Worm (Caenorhabditis elegans) whole organism, L1 larva: Measurements from ENCODE around the gene clpr-2.

ENCODE experiments used
- C04F5.9 ChIP-seq: sonication (generic microtip); optimal IDR thresholded peaks from 2 replicates; lab custom pipeline; 2016; ENCODE audit warnings: missing genetic modification characterization, missing compliant biosample characterization
- F16B12.6 ChIP-seq: fragments of 150-350 bp; optimal IDR thresholded peaks from 2 replicates; lab custom pipeline; 2014; ENCODE audit warnings: missing biosample characterization, missing genetic modification characterization
- Y116A8C.19 ChIP-seq: sonication (generic microtip); optimal IDR thresholded peaks from 2 replicates; lab custom pipeline; 2016; ENCODE audit warnings: missing compliant biosample characterization, missing genetic modification characterization, borderline replicate concordance
- aha-1 ChIP-seq: fragments of 150-350 bp; optimal IDR thresholded peaks from 2 replicates; lab custom pipeline; 2014; ENCODE audit warnings: missing biosample characterization, missing genetic modification characterization
- alr-1 ChIP-seq: fragments of 200-800 bp; sonication (Bioruptor generic); optimal IDR thresholded peaks from 2 replicates; lab custom pipeline; 2018; ENCODE audit warnings: borderline replicate concordance, mild to moderate bottlenecking, missing genetic modification characterization, missing compliant biosample characterization
- ama-1 ChIP-seq: fragments of 150-350 bp; optimal IDR thresholded peaks from 2 replicates; lab custom pipeline; 2014
- ceh-63 ChIP-seq: fragments of 200-800 bp; sonication (Bioruptor generic); optimal IDR thresholded peaks from 2 replicates; lab custom pipeline; 2018; ENCODE audit warnings: mild to moderate bottlenecking, missing genetic modification characterization, missing compliant biosample characterization
- ceh-8 ChIP-seq: fragments of 200-800 bp; sonication (Bioruptor generic); optimal IDR thresholded peaks from 2 replicates; lab custom pipeline; 2018; ENCODE audit warnings: mild to moderate bottlenecking, missing genetic modification characterization, moderate library complexity, missing compliant biosample characterization
- ceh-82 ChIP-seq, 3 experiments: fragments of 150-350 bp in 1 of 3; sonication (generic microtip) in 2 of 3; optimal IDR thresholded peaks; 2 replicates each; lab custom pipeline; 2014 to 2017; ENCODE audit warnings: missing biosample characterization in 3 of 3, missing genetic modification characterization in 3 of 3
- ceh-88 ChIP-seq: fragments of 200-800 bp; sonication (Bioruptor generic); IDR thresholded peaks from 2 replicates; pipeline ENCODE4 v1.3.6; 2022; ENCODE audit warnings: missing genetic modification characterization, missing compliant biosample characterization
- ceh-90 ChIP-seq: sonication (generic microtip); optimal IDR thresholded peaks from 2 replicates; lab custom pipeline; 2016; ENCODE audit warnings: missing genetic modification characterization, missing compliant biosample characterization
- ces-1 ChIP-seq: fragments of 150-350 bp; optimal IDR thresholded peaks from 2 replicates; lab custom pipeline; 2014; ENCODE audit warnings: missing biosample characterization, missing genetic modification reagents, missing genetic modification characterization
- efl-1 ChIP-seq, 4 experiments: fragments of 150-350 bp; optimal IDR thresholded peaks in 3 of 4; peaks in 1 of 4; 1 replicate in 1 of 4; 2 replicates in 3 of 4; lab custom pipeline; 2014; ENCODE audit warnings: missing biosample characterization in 2 of 4, missing genetic modification characterization in 2 of 4, missing genetic modification reagents in 2 of 4
- egl-13 ChIP-seq: sonication (generic microtip); optimal IDR thresholded peaks from 2 replicates; lab custom pipeline; 2016; ENCODE audit warnings: missing genotype, missing genetic modification reagents, missing genetic modification characterization, missing compliant biosample characterization
- egl-27 ChIP-seq, 2 experiments: fragments of 150-350 bp in 1 of 2; sonication (generic microtip); optimal IDR thresholded peaks; 3 replicates each; lab custom pipeline; 2017 to 2018; ENCODE audit warnings: missing biosample characterization in 2 of 2, missing genetic modification characterization in 2 of 2, missing genetic modification reagents in 2 of 2
- elt-3 ChIP-seq, 6 experiments: fragments of 150-350 bp in 1 of 6; sonication (generic microtip); optimal IDR thresholded peaks; 2 replicates each; lab custom pipeline; 2017 to 2018; ENCODE audit warnings: missing biosample characterization in 6 of 6, missing genetic modification characterization in 6 of 6, inconsistent platforms in 1 of 6
- ets-5 ChIP-seq: fragments of 200-800 bp; sonication (Bioruptor generic); IDR thresholded peaks from 2 replicates; pipeline ENCODE4 v1.3.6; 2022; ENCODE audit warnings: missing genetic modification characterization, missing compliant biosample characterization
- fkh-10 ChIP-seq: sonication (generic microtip); optimal IDR thresholded peaks from 2 replicates; lab custom pipeline; 2017; ENCODE audit warnings: missing biosample characterization, missing genetic modification reagents, missing genetic modification characterization
- fkh-4 ChIP-seq: sonication (generic microtip); optimal IDR thresholded peaks from 2 replicates; lab custom pipeline; 2016; ENCODE audit warnings: missing compliant biosample characterization, missing genetic modification characterization, borderline replicate concordance
- fkh-8 ChIP-seq: sonication (generic microtip); optimal IDR thresholded peaks from 2 replicates; lab custom pipeline; 2016; ENCODE audit warnings: mild to moderate bottlenecking, missing genetic modification characterization, missing compliant biosample characterization
- fos-1 ChIP-seq: fragments of 150-350 bp; optimal IDR thresholded peaks from 2 replicates; lab custom pipeline; 2014; ENCODE audit warnings: missing biosample characterization, missing genetic modification characterization
- grh-1 ChIP-seq: fragments of 200-800 bp; sonication (Bioruptor generic); IDR thresholded peaks from 2 replicates; pipeline ENCODE4 v1.3.6; 2022; ENCODE audit warnings: missing genetic modification reagents, missing genetic modification characterization, missing compliant biosample characterization
- hlh-17 ChIP-seq: fragments of 200-800 bp; sonication (Bioruptor generic); optimal IDR thresholded peaks from 2 replicates; lab custom pipeline; 2018; ENCODE audit warnings: missing genetic modification characterization, mild to moderate bottlenecking, missing compliant biosample characterization, moderate library complexity, borderline replicate concordance
- hpl-2 ChIP-seq: fragments of 150-350 bp; optimal IDR thresholded peaks from 2 replicates; lab custom pipeline; 2014; ENCODE audit warnings: missing biosample characterization, missing genetic modification reagents, missing genetic modification characterization
- irx-1 ChIP-seq: sonication (generic microtip); optimal IDR thresholded peaks from 2 replicates; lab custom pipeline; 2016; ENCODE audit warnings: missing genetic modification characterization, missing compliant biosample characterization
- isw-1 ChIP-seq: fragments of 200-800 bp; sonication (Bioruptor generic); IDR thresholded peaks from 2 replicates; pipeline ENCODE4 v1.3.6; 2022; ENCODE audit warnings: missing genetic modification characterization, missing compliant biosample characterization
- lin-13 ChIP-seq: fragments of 150-350 bp; optimal IDR thresholded peaks from 2 replicates; lab custom pipeline; 2014; ENCODE audit warnings: missing biosample characterization, missing genetic modification reagents, missing genetic modification characterization
- lin-14 ChIP-seq: fragments of 200-800 bp; sonication (Bioruptor generic); optimal IDR thresholded peaks from 2 replicates; lab custom pipeline; 2018; ENCODE audit warnings: mild to moderate bottlenecking, missing genetic modification characterization, moderate library complexity, missing compliant biosample characterization
- lin-35 ChIP-seq, 2 experiments: fragments of 150-350 bp; optimal IDR thresholded peaks; 2 replicates each; lab custom pipeline; 2014; ENCODE audit warnings: missing biosample characterization in 2 of 2, missing genetic modification characterization in 2 of 2, missing genetic modification reagents in 2 of 2
- lin-39 ChIP-seq: fragments of 150-350 bp; optimal IDR thresholded peaks from 2 replicates; lab custom pipeline; 2014; ENCODE audit warnings: missing biosample characterization, missing genetic modification reagents, missing genetic modification characterization
- mab-9 ChIP-seq: fragments of 200-800 bp; sonication (Bioruptor generic); IDR thresholded peaks from 2 replicates; pipeline ENCODE4 v1.3.6; 2022; ENCODE audit warnings: missing genetic modification reagents, missing genetic modification characterization, missing compliant biosample characterization
- mef-2 ChIP-seq: fragments of 150-350 bp; optimal IDR thresholded peaks from 2 replicates; lab custom pipeline; 2014; ENCODE audit warnings: missing biosample characterization, missing genetic modification characterization
- mep-1 ChIP-seq: fragments of 150-350 bp; optimal IDR thresholded peaks from 2 replicates; lab custom pipeline; 2014; ENCODE audit warnings: missing biosample characterization, missing genetic modification characterization
- nhr-12 ChIP-seq: sonication (generic microtip); optimal IDR thresholded peaks from 2 replicates; lab custom pipeline; 2017; ENCODE audit warnings: missing biosample characterization, missing genetic modification characterization
- nhr-28 ChIP-seq: fragments of 150-350 bp; optimal IDR thresholded peaks from 2 replicates; lab custom pipeline; 2014; ENCODE audit warnings: missing biosample characterization, missing genetic modification characterization
- nhr-76 ChIP-seq: sonication (generic microtip); optimal IDR thresholded peaks from 2 replicates; lab custom pipeline; 2017; ENCODE audit warnings: missing biosample characterization, missing genetic modification characterization
- nhr-84 ChIP-seq: sonication (generic microtip); optimal IDR thresholded peaks from 2 replicates; lab custom pipeline; 2017; ENCODE audit warnings: missing biosample characterization, missing genetic modification characterization
- nhr-85 ChIP-seq: sonication (generic microtip); peaks from one replicate; lab custom pipeline; 2016; ENCODE audit warnings: missing genetic modification characterization, inconsistent platforms, missing compliant biosample characterization
- nhr-90 ChIP-seq: sonication (generic microtip); optimal IDR thresholded peaks from 2 replicates; lab custom pipeline; 2016; ENCODE audit warnings: mild to moderate bottlenecking, missing genetic modification characterization, missing compliant biosample characterization; ENCODE audit not compliant: poor library complexity
- pag-3 ChIP-seq: sonication (generic microtip); optimal IDR thresholded peaks from 2 replicates; lab custom pipeline; 2017; ENCODE audit warnings: missing genetic modification characterization, mild to moderate bottlenecking, missing compliant biosample characterization, antibody characterized with exemption, borderline replicate concordance; ENCODE audit not compliant: insufficient read depth
- pqm-1 ChIP-seq: sonication (generic microtip); optimal IDR thresholded peaks from 3 replicates; lab custom pipeline; 2017; ENCODE audit warnings: missing biosample characterization, missing genetic modification characterization
- skn-1 ChIP-seq: fragments of 150-350 bp; optimal IDR thresholded peaks from 2 replicates; lab custom pipeline; 2014; ENCODE audit warnings: missing biosample characterization, missing genetic modification characterization
- snpc-4 ChIP-seq: fragments of 150-350 bp; optimal IDR thresholded peaks from 2 replicates; lab custom pipeline; 2014; ENCODE audit warnings: missing biosample characterization, missing genetic modification characterization
- snu-23 ChIP-seq: sonication (generic microtip); optimal IDR thresholded peaks from 2 replicates; lab custom pipeline; 2016; ENCODE audit warnings: missing genetic modification characterization, missing compliant biosample characterization
- sptf-1 ChIP-seq: fragments of 150-350 bp; optimal IDR thresholded peaks from 2 replicates; lab custom pipeline; 2014; ENCODE audit warnings: missing biosample characterization, missing genetic modification characterization
- tbx-2 ChIP-seq: sonication (generic microtip); optimal IDR thresholded peaks from 2 replicates; lab custom pipeline; 2016; ENCODE audit warnings: missing genetic modification characterization, missing compliant biosample characterization
- unc-86 ChIP-seq: sonication (generic microtip); optimal IDR thresholded peaks from 2 replicates; lab custom pipeline; 2016; ENCODE audit warnings: missing genetic modification characterization, missing compliant biosample characterization
- vab-15 ChIP-seq: sonication (generic microtip); optimal IDR thresholded peaks from 2 replicates; lab custom pipeline; 2017; ENCODE audit warnings: missing genotype, mild to moderate bottlenecking, missing genetic modification characterization, missing compliant biosample characterization
- zip-4 ChIP-seq: fragments of 200-800 bp; sonication (Bioruptor generic); optimal IDR thresholded peaks from 2 replicates; lab custom pipeline; 2018; ENCODE audit warnings: mild to moderate bottlenecking, missing genetic modification characterization, moderate library complexity, missing compliant biosample characterization
- ztf-4 ChIP-seq: fragments of 150-350 bp; optimal IDR thresholded peaks from 2 replicates; lab custom pipeline; 2014; ENCODE audit warnings: missing biosample characterization, missing genetic modification characterization

clpr-2 gene

DNA sequence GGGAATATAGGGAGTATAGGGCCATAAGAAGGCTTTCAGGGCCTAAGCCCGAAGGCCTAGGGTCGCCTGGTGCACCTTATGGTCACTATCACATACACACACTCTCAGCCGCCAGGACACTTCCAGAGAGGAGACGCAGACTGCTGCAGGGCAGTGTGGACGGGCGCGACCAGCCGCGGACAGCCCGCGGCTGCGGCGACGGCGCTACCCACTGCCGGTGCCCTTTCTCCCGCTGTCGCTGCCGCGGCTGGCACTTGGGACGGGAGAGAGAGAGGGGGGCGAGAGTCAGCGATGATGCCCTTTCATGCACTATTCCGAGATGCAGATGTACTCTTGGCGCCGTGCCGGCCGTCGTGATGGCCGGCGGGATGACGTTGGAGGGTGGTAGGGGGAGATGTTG is 20.9 kb upstream of the clpr-2 start (continued):
- no peak for TF ChIP-seq Y116A8C.19 (tag; lab: Kevin White, UChicago)
- peak; percentile 14 for TF ChIP-seq mep-1
- peak; percentile 46 for TF ChIP-seq skn-1 (tag; lab: Kevin White, UChicago)
- TF ChIP-seq ama-1: no peak
- peak; percentile 92 for TF ChIP-seq ceh-8 (GFP tag; lab: Kevin White, UChicago)
- no peak for TF ChIP-seq elt-3 (tag; optimal IDR thresholded peaks at IDR 0.05; lab: Kevin White, UChicago)
- peak; percentile 23 for TF ChIP-seq unc-86
- no peak for TF ChIP-seq nhr-84 (tag; lab: Kevin White, UChicago)
- no peak for TF ChIP-seq ceh-90 (tag; lab: Kevin White, UChicago)
- no peak for TF ChIP-seq hpl-2 (GFP tag; lab: Kevin White, UChicago)
- peak; percentile 28 for TF ChIP-seq fkh-8 (tag; lab: Kevin White, UChicago)
- peak; percentile 20 for TF ChIP-seq snu-23
- TF ChIP-seq pag-3: no peak
- TF ChIP-seq isw-1 (GFP tag; lab: Robert Waterston, UW): no peak
- peak in 1 of 2 experiments; percentile 5 for TF ChIP-seq efl-1 (optimal IDR thresholded peaks at IDR 0.05; lab: Kevin White, UChicago)
- TF ChIP-seq efl-1 (GFP tag; optimal IDR thresholded peaks at IDR 0.05 in 1 of 2; lab: Kevin White, UChicago): peak in 1 of 2 experiments; percentile 34
- TF ChIP-seq snpc-4 (tag; lab: Kevin White, UChicago): no peak
- no peak for TF ChIP-seq ceh-63 (GFP tag; lab: Kevin White, UChicago)
- no peak for TF ChIP-seq fos-1
- TF ChIP-seq ztf-4 (tag; lab: Kevin White, UChicago): no peak
- TF ChIP-seq nhr-85 (tag; lab: Kevin White, UChicago): no peak
- no peak for TF ChIP-seq nhr-28 (tag; lab: Kevin White, UChicago)
- TF ChIP-seq irx-1: no peak
- no peak for TF ChIP-seq lin-13 (GFP tag; lab: Kevin White, UChicago)
- peak; percentile 21 for TF ChIP-seq egl-13 (tag; lab: Kevin White, UChicago)
- peak in 1 of 2 experiments; percentile 27 for TF ChIP-seq lin-35 (GFP tag; optimal IDR thresholded peaks at IDR 0.05; lab: Kevin White, UChicago)
- no peak for TF ChIP-seq F16B12.6 (tag; lab: Kevin White, UChicago)
- no peak for TF ChIP-seq sptf-1
- TF ChIP-seq nhr-76 (tag; lab: Kevin White, UChicago): no peak
- peak; percentile 29 for TF ChIP-seq fkh-10 (GFP tag; lab: Kevin White, UChicago)
- TF ChIP-seq ceh-88 (GFP tag; lab: Robert Waterston, UW): no peak
- TF ChIP-seq mef-2 (tag; lab: Kevin White, UChicago): no peak
- no peak for TF ChIP-seq lin-39 (tag; lab: Kevin White, UChicago)
- no peak for TF ChIP-seq vab-15
- TF ChIP-seq hlh-17: no peak
- TF ChIP-seq nhr-12 (tag; lab: Kevin White, UChicago): no peak
- no peak for TF ChIP-seq ets-5 (GFP tag; lab: Robert Waterston, UW)
- TF ChIP-seq mab-9 (GFP tag; lab: Robert Waterston, UW): no peak
- no peak for TF ChIP-seq zip-4
- peak; percentile 67 for TF ChIP-seq lin-14 (GFP tag; lab: Kevin White, UChicago)
- no peak for TF ChIP-seq grh-1 (GFP tag; lab: Robert Waterston, UW)
- TF ChIP-seq tbx-2 (tag; lab: Kevin White, UChicago): no peak
- TF ChIP-seq pqm-1: no peak
- TF ChIP-seq nhr-90 (tag; lab: Kevin White, UChicago): no peak
- no peak for TF ChIP-seq aha-1 (tag; lab: Kevin White, UChicago)
- no peak for TF ChIP-seq alr-1 (tag; lab: Kevin White, UChicago)
- no peak for TF ChIP-seq ces-1
- TF ChIP-seq egl-27 (tag; optimal IDR thresholded peaks at IDR 0.05; lab: Kevin White, UChicago): no peak
- peak in 1 of 3 experiments; percentile 68 for TF ChIP-seq ceh-82 (tag; optimal IDR thresholded peaks at IDR 0.05; lab: Kevin White, UChicago)
- no peak for TF ChIP-seq C04F5.9 (tag; lab: Kevin White, UChicago)
- no peak for TF ChIP-seq fkh-4
- TF ChIP-seq, all 84 proteins: peak for 20
